Fruit fly (Drosophila melanogaster) whole organism, adult: ENCODE measurements around the gene Trmt6.

Experiments
- CG11617 ChIP-seq: fragments of 200-800 bp; sonication (Bioruptor generic); optimal IDR thresholded peaks from 2 replicates; lab custom pipeline; 2017; ENCODE audit warnings: mild to moderate bottlenecking, missing biosample characterization, missing genetic modification reagents, missing genetic modification characterization
- CG12768 ChIP-seq: fragments of 200-800 bp; sonication (Bioruptor generic); optimal IDR thresholded peaks from 2 replicates; lab custom pipeline; 2017; ENCODE audit warnings: missing biosample characterization, missing genetic modification characterization, mild to moderate bottlenecking, moderate library complexity, missing genetic modification reagents
- CG14711 ChIP-seq: fragments of 200-800 bp; sonication (Bioruptor generic); optimal IDR thresholded peaks from 2 replicates; lab custom pipeline; 2018; ENCODE audit warnings: missing biosample characterization, mild to moderate bottlenecking, missing genetic modification characterization, moderate library complexity
- CG1620 ChIP-seq: fragments of 200-800 bp; sonication (Bioruptor generic); optimal IDR thresholded peaks from 2 replicates; lab custom pipeline; 2016; ENCODE audit warnings: missing biosample characterization, missing genetic modification characterization
- CG33017 ChIP-seq: fragments of 200-800 bp; sonication (Bioruptor generic); optimal IDR thresholded peaks from 2 replicates; lab custom pipeline; 2018; ENCODE audit warnings: missing biosample characterization, mild to moderate bottlenecking, missing genetic modification characterization, moderate library complexity
- CG5204 ChIP-seq: fragments of 200-800 bp; sonication (Bioruptor generic); optimal IDR thresholded peaks from 2 replicates; lab custom pipeline; 2016; ENCODE audit warnings: missing biosample characterization, missing genetic modification characterization
- CG7045 ChIP-seq: fragments of 200-800 bp; sonication (Bioruptor generic); optimal IDR thresholded peaks from 2 replicates; lab custom pipeline; 2017; ENCODE audit warnings: missing biosample characterization, mild to moderate bottlenecking, missing genetic modification characterization
- CG7101 ChIP-seq: fragments of 200-800 bp; sonication (Bioruptor generic); optimal IDR thresholded peaks from 2 replicates; lab custom pipeline; 2018; ENCODE audit warnings: missing biosample characterization, mild to moderate bottlenecking, missing genetic modification characterization, moderate library complexity
- Clk ChIP-seq: fragments of 200-800 bp; sonication (Bioruptor generic); optimal IDR thresholded peaks from 2 replicates; lab custom pipeline; 2017; ENCODE audit warnings: missing biosample characterization, missing genetic modification characterization
- Crg-1 ChIP-seq: fragments of 200-800 bp; sonication (Bioruptor generic); optimal IDR thresholded peaks from 2 replicates; lab custom pipeline; 2016; ENCODE audit warnings: missing biosample characterization, missing genetic modification characterization
- Hr96 ChIP-seq: fragments of 200-800 bp; sonication (Bioruptor generic); optimal IDR thresholded peaks from 2 replicates; lab custom pipeline; 2016; ENCODE audit warnings: missing biosample characterization, missing genetic modification characterization
- Mnt ChIP-seq: fragments of 200-800 bp; sonication (Bioruptor generic); optimal IDR thresholded peaks from 2 replicates; lab custom pipeline; 2016; ENCODE audit warnings: missing biosample characterization, mild to moderate bottlenecking, missing genetic modification characterization
- bab1 ChIP-seq: fragments of 200-800 bp; sonication (Bioruptor generic); optimal IDR thresholded peaks from 3 replicates; lab custom pipeline; 2019; ENCODE audit warnings: missing biosample characterization, mild to moderate bottlenecking, missing genetic modification characterization, moderate library complexity
- cic ChIP-seq: fragments of 200-800 bp; sonication (Bioruptor generic); optimal IDR thresholded peaks from 2 replicates; lab custom pipeline; 2017; ENCODE audit warnings: missing biosample characterization, mild to moderate bottlenecking, missing genetic modification characterization, moderate library complexity
- cnc ChIP-seq, 2 experiments: fragments of >200 bp; optimal IDR thresholded peaks; 2 replicates each; lab custom pipeline; 2017
- kay ChIP-seq: fragments of 200-800 bp; sonication (Bioruptor generic); peaks from one replicate; lab custom pipeline; 2016; ENCODE audit warnings: missing biosample characterization, missing genetic modification characterization, borderline replicate concordance
- ovo ChIP-seq: fragments of 200-800 bp; sonication (Bioruptor generic); optimal IDR thresholded peaks from 2 replicates; lab custom pipeline; 2016; ENCODE audit warnings: missing biosample characterization, missing genetic modification characterization
- pad ChIP-seq: fragments of 200-800 bp; sonication (Bioruptor generic); optimal IDR thresholded peaks from 3 replicates; lab custom pipeline; 2017; ENCODE audit warnings: missing biosample characterization, missing genetic modification characterization, mild to moderate bottlenecking, moderate library complexity, missing genetic modification reagents
- tj ChIP-seq: fragments of 200-800 bp; sonication (Bioruptor generic); optimal IDR thresholded peaks from 3 replicates; lab custom pipeline; 2017; ENCODE audit warnings: missing biosample characterization, mild to moderate bottlenecking, missing genetic modification characterization, moderate library complexity
- toe ChIP-seq: fragments of 200-800 bp; sonication (Bioruptor generic); optimal IDR thresholded peaks from 2 replicates; lab custom pipeline; 2016; ENCODE audit warnings: missing biosample characterization, missing genetic modification characterization

Trmt6 gene

DNA sequence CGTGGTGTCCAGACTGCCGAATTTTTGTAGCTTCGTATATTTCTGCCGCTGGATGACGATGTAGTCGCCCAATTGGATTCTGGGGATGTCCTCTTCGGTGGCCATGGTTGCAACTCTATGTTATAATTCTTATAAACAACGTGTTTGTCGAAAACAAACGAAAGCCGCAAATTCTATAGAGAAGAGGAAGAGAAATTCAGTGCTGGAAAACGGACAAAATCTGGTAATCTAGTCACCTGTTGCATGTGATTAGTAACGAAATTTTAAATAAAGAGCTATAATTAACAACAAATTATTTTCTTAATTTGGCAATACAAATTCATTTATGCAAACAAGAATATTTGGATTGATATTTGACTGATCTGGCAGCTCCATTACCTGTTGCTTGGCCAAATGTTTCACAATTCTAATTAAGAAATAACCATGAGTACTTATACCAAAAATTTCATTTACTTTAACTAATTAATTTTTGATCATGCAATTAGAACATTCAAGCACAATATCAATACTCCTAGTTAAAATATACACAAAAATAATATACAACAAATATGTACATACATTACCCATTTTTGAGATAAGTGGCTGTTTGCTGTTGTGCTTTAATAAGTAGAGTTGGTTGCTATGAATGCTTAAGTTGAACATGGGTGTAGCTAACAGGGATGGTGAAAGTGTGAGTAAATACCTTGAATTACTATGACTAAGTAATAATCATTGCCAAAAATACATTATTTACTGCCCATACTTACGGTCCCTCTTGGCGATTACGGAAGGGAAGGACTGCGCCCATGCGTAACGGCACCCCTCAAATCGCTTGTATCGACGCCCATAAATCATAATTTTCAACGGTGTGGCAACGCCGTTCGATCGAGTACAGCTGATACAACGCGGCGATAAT, at the start of gene Trmt6, which contains the start of gene Ent2:
Trmt6 (minus strand) TSS at position 827 of the 895 bp plus-strand sequence.
Ent2 (plus strand) TSS at position 863 of the 895 bp plus-strand sequence.
- TF ChIP-seq CG33017 (tag; lab: Kevin White, UChicago) (peak; percentile 90), Hr96 (peak; percentile 97), pad (GFP tag; lab: Kevin White, UChicago) (peak; percentile 78), CG7045 (GFP tag; lab: Kevin White, UChicago) (peak; percentile 91), CG14711 (tag; lab: Kevin White, UChicago) (peak; percentile 88), Crg-1 (peak; percentile 87), kay (no peak), Mnt (peak; percentile 81), cic (GFP tag; lab: Kevin White, UChicago) (peak; percentile 74), tj (GFP tag; lab: Kevin White, UChicago) (no peak), ovo (peak; percentile 91), CG1620 (GFP tag; lab: Kevin White, UChicago) (peak; percentile 80), CG12768 (peak; percentile 94), bab1 (GFP tag; lab: Kevin White, UChicago) (peak; percentile 84), CG7101 (tag; lab: Kevin White, UChicago) (peak; percentile 92), cnc (optimal IDR thresholded peaks at IDR 0.05; lab: Kevin White, UChicago) (no peak), Clk (peak; percentile 87), CG11617 (GFP tag; lab: Kevin White, UChicago) (peak; percentile 92), toe (GFP tag; lab: Kevin White, UChicago) (peak; percentile 97), CG5204 (GFP tag; lab: Kevin White, UChicago) (peak; percentile 91)

- TF ChIP-seq Clk: no peak
- TF ChIP-seq ovo: peak; percentile 80
- no peak for TF ChIP-seq CG12768
- no peak for TF ChIP-seq CG33017 (tag; lab: Kevin White, UChicago)
- no peak for TF ChIP-seq cic (GFP tag; lab: Kevin White, UChicago)
- no peak for TF ChIP-seq toe (GFP tag; lab: Kevin White, UChicago)
- TF ChIP-seq CG1620 (GFP tag; lab: Kevin White, UChicago): no peak
- TF ChIP-seq pad (GFP tag; lab: Kevin White, UChicago): no peak
Measured at dm6 chr2L:6611374-6612005, 49.4 kb upstream of the Trmt6 start.

- TF ChIP-seq CG7101 (tag; lab: Kevin White, UChicago) (peak; percentile 50), CG33017 (tag; lab: Kevin White, UChicago) (peak; percentile 6), bab1 (GFP tag; lab: Kevin White, UChicago) (peak; percentile 90), toe (GFP tag; lab: Kevin White, UChicago) (peak; percentile 10), CG5204 (GFP tag; lab: Kevin White, UChicago) (peak; percentile 13), CG11617 (GFP tag; lab: Kevin White, UChicago) (peak; percentile 19), CG1620 (GFP tag; lab: Kevin White, UChicago) (peak; percentile 68), tj (GFP tag; lab: Kevin White, UChicago) (peak; percentile 67), CG7045 (GFP tag; lab: Kevin White, UChicago) (peak; percentile 65), ovo (peak; percentile 63), CG12768 (no peak), Crg-1 (peak; percentile 60), pad (GFP tag; lab: Kevin White, UChicago) (peak; percentile 3), kay (peak; percentile 100), CG14711 (tag; lab: Kevin White, UChicago) (peak; percentile 28), Mnt (peak; percentile 77), Clk (peak; percentile 27), cnc (optimal IDR thresholded peaks at IDR 0.05; lab: Kevin White, UChicago) (no peak), cic (GFP tag; lab: Kevin White, UChicago) (peak; percentile 66), Hr96 (peak; percentile 33)
Measured at dm6 chr2L:6610683-6611373, 48.7 kb upstream of the Trmt6 start, which contains the start of gene CG11050. TSS of gene CG11050 (plus strand) at chr2L:6611011.

- TF ChIP-seq Mnt (peak; percentile 54), CG12768 (peak; percentile 93), bab1 (GFP tag; lab: Kevin White, UChicago) (no peak), CG1620 (GFP tag; lab: Kevin White, UChicago) (peak; percentile 18), Hr96 (peak; percentile 77), cic (GFP tag; lab: Kevin White, UChicago) (peak; percentile 47), tj (GFP tag; lab: Kevin White, UChicago) (peak; percentile 40), Crg-1 (peak; percentile 5), toe (GFP tag; lab: Kevin White, UChicago) (peak; percentile 87), CG14711 (tag; lab: Kevin White, UChicago) (peak; percentile 63), CG33017 (tag; lab: Kevin White, UChicago) (peak; percentile 90), CG11617 (GFP tag; lab: Kevin White, UChicago) (peak; percentile 70), kay (peak; percentile 75), Clk (peak; percentile 84), CG7045 (GFP tag; lab: Kevin White, UChicago) (peak; percentile 92), cnc (optimal IDR thresholded peaks at IDR 0.05; lab: Kevin White, UChicago) (no peak), pad (GFP tag; lab: Kevin White, UChicago) (peak; percentile 54), CG7101 (tag; lab: Kevin White, UChicago) (peak; percentile 82), CG5204 (GFP tag; lab: Kevin White, UChicago) (peak; percentile 90), ovo (no peak)
Measured at dm6 chr2L:6601018-6601505, 39.0 kb upstream of the Trmt6 start, which contains the start of gene Dpp10. TSS of gene Dpp10 (minus strand) at chr2L:6601068.
